Worm (Caenorhabditis elegans): ENCODE measurements around the gene H41C03.3.

- TF ChIP-seq unc-39 (tag; optimal IDR thresholded peaks at IDR 0.05) (no peak), nhr-237 (tag; optimal IDR thresholded peaks at IDR 0.05) (no peak), elt-3 (tag; optimal IDR thresholded peaks at IDR 0.05) (no peak), lin-13 (tag; optimal IDR thresholded peaks at IDR 0.05) (no peak), nhr-28 (tag; optimal IDR thresholded peaks at IDR 0.05) (no peak), tbx-8 (GFP tag; optimal IDR thresholded peaks at IDR 0.05) (no peak), ztf-11 (tag; optimal IDR thresholded peaks at IDR 0.05) (no peak)
Measured at ce11 chrII:5899080-5899479, 53.5 kb downstream of the H41C03.3 start.
